Worm (Caenorhabditis elegans): Measurements from ENCODE around the gene fbxc-22.

ce11 chrII:1735145-1735544, 44.2 kb upstream of the fbxc-22 start:
- TF ChIP-seq W03F9.2 (tag; optimal IDR thresholded peaks at IDR 0.05), result no peak
- no peak for TF ChIP-seq him-1 (tag; optimal IDR thresholded peaks at IDR 0.05)
- no peak for TF ChIP-seq dao-5 (tag; optimal IDR thresholded peaks at IDR 0.05)

All from whole organism, L4/young adult.